Worm (Caenorhabditis elegans) whole organism, dauer: Measurements from ENCODE around the gene mrp-2.

Experiments used
- unc-62 ChIP-seq: sonication (generic microtip); optimal IDR thresholded peaks from 2 replicates; lab custom pipeline; 2017; ENCODE audit warnings: missing biosample characterization, missing genetic modification reagents, missing genetic modification characterization

Gene mrp-2

DNA sequence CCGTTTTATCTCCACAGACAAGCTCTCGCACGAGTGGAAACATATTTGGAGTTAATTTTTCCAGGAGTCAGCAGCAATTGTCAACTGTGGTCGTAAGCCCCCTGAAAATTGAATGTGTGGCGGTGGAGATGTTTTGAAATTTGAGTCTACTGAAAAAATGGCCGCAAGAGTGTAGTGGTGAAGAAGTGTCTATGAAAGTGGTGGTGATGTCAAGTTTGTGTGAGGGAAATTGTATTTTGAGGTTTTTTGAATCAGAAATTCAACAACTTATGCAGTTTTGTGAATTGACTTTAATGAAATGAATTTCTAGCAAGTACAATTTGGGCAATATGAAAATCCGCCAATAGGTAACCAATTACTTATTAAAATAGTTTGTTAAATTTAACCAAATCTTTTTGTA is at the start of gene mrp-2:
mrp-2 (minus strand) TSS at position 101 of the 400 bp plus-strand sequence.
- TF ChIP-seq unc-62 (GFP tag; lab: Kevin White, UChicago) = no peak

DNA sequence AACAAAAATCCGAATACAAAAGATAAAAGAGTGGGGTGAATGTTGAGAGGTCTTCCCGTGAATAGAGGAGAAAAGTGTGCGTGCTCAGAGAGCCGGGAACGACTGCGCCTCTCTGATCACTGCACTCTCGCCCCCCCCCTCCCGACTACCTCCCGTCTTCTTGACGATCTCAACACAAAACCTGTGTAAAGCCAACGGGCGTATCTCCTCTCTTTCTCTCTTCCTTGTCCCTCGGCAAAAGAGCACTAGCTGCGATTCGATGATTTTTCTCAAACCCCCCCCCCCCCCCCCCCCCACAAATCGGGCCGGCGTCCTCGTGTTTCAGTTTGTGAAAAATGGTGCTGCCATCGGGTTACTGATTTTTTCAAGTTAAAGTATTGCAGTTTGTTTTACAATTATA is 49.2 kb upstream of the mrp-2 start:
- no peak for TF ChIP-seq unc-62 (GFP tag; lab: Kevin White, UChicago)

DNA sequence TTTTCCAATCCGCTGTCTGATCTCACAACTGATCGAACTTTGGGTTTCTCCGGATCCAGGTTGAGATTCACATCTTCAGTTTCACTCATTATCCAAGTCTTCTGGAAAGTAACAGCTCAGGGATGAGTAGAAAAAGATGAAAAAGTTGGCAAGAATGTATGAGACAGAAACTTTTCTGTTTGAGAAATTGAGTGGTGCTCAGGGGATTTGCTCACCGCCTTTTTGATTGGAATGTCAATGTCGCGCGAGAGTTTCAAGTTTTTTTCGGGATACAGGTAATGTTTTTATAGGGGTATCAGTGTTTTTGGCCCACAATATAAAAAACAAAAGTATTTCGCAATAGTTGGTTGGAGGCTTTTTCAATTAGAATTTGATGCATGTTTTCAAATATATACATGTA is 48.7 kb upstream of the mrp-2 start, which contains the start of gene unc-96:
unc-96 (minus strand) TSS at position 101 of the 400 bp plus-strand sequence.
- TF ChIP-seq unc-62 (GFP tag; lab: Kevin White, UChicago) = no peak

DNA sequence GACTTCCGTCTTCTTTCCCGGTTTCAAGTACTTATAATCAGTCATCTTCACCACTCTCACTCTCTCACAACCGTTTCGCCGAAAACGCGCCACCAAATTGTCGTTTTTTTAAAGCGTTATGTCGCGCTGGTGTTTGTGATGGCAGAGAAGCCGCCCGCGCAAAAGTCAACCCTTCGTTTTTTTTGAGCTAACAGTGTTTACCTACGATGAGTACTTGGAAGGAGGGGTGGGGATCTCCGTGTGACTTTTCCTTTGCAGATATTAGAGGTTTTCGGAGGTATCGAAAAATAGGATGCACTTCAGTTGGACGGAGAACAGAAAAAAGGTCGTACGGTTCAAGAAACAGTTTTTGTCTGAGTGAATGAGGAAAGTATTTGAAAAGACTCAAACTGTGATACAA is 45.2 kb upstream of the mrp-2 start:
- TF ChIP-seq unc-62 (GFP tag; lab: Kevin White, UChicago) = no peak

DNA sequence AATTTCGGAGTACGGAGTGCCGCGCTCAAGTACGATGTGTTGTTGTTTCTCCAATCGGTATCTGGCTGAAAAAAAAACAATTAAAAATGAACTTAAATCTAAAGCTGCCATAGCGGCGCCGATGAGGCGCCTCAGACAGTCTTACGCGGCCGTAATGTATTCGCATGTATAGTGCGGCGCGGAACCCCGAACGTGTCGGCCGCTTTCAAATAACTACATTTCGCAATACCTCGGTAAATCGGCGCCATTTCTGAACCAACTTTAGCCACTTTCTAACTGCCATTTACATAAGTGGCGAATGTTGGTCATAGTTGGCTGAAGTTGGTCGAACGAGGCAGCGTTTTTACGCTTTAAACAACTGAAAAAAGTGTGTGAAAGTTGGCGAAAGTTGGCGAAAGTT is 40.3 kb upstream of the mrp-2 start:
- no peak for TF ChIP-seq unc-62 (GFP tag; lab: Kevin White, UChicago)

DNA sequence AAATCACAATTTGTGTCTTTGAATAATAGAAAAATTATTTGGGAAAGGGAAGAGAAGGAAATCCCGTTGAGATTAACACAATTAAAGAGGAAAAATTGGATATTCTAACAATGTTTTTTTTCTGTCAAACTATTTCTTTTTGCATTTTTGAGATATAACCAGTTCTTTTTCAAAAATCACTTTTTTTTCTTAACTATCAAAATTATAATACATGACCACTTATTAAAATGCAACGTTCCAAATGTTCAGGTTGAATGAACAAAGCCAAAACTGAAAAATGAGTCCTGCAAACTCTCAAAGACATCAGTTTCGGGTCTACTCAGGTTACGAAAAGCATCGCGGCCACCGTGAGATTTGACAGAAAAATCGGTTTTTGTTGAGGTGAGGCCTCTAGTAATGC is 37.1 kb upstream of the mrp-2 start:
- TF ChIP-seq unc-62 (GFP tag; lab: Kevin White, UChicago) = no peak

DNA sequence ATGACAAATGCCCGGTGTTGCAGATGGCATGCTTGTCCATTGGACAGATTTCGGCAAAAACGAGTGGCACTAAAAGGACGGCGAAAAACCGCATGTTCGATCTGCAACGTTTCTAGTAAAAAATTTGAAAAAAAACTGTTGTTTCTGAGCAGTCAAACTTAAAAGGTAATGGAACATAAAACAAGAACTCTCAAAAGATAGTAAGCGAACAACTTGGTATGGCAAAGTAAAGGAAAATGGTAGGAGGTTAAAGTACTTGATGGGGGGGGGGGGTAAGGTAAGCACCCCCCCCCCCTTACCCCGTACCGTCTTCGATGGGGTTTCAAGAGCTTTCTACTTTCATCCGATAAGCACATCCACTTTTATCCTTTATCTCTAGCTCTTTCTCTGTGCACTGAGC is 35.9 kb upstream of the mrp-2 start, which contains the start of gene F13C5.5:
F13C5.5 (minus strand) TSS at position 101 of the 400 bp plus-strand sequence.
- TF ChIP-seq unc-62 (GFP tag; lab: Kevin White, UChicago) = no peak

DNA sequence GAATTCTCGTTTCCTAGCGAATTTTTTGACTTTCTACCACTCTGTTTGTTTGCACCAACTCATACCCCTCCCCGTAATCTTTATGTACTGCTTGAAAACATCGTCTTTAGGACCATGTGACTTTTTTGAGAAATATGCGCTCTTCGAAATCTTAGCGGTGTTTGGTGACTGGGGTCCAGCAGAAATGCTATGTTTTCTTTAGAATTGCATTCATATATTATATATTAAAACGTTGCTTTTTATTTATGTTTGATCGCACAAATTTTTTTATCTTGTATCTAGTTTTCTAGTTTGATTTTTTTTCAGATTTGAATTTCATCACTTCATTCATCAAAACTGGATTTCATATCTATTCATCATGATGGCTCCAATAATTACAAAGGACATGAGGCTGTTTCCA is 29.4 kb upstream of the mrp-2 start, which contains the start of gene F13C5.1:
F13C5.1 (plus strand) TSS at position 301 of the 400 bp plus-strand sequence.
- TF ChIP-seq unc-62 (GFP tag; lab: Kevin White, UChicago) = no peak

DNA sequence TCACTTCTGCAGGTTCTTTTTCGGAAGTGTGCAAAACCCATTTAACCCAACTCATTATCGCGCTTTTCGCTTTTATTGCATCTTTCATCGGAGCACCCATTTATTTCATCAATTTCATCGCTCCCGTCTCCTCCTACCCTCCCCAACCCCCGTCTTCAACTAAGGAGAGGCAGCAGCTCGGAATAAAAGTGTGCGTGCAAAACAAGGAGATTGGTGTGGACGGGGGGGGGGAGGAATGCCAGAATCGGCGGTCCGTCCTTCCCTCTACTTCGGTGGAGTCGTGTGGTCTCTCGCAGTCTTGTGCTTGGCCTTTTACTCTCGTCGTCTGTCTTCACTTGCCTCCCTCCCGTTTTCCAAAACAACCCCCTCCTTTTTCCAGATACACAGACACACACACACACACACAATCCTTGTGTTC is 28.8 kb upstream of the mrp-2 start:
- no peak for TF ChIP-seq unc-62 (GFP tag; lab: Kevin White, UChicago)

DNA sequence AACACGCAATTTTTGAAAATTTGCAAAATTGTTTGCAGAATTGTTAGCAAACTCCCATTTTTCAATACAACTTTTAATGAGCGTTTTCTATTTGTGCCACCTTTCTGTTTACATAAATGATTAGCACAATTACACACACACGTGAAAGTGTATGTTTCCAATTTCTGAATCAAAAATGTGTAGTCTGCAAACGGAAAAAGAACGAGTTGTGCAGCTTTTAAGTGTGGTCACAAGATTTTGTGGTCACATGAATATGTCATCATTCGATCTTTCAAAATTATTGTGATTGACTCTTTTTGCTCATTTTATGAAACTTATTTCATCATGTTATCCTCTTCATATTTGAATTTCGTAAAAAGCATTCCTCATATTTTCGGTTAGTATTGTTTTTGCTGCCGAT is 28.2 kb upstream of the mrp-2 start:
- no peak for TF ChIP-seq unc-62 (GFP tag; lab: Kevin White, UChicago)

DNA sequence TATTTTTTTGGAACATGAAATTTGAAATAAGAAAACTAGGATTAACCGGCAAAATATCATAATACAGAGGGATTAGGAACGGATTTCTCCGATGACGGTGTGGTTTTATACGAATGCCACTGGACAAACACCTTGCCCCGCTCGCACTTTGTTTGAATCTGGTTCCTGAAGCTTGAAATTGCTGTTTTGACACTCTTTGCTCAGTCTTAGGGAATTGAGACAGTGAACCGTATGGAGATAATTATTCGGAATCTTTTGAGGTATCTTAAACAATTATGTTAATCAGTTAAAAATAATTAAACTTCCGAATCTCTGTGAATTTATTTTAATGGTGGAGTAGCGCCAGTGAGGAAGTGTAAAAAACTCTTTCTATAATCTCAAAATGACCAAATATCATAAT is 27.0 kb upstream of the mrp-2 start, which contains the start of gene F13C5.3:
F13C5.3 (minus strand) TSS at position 101 of the 400 bp plus-strand sequence.
- TF ChIP-seq unc-62 (GFP tag; lab: Kevin White, UChicago) = no peak

DNA sequence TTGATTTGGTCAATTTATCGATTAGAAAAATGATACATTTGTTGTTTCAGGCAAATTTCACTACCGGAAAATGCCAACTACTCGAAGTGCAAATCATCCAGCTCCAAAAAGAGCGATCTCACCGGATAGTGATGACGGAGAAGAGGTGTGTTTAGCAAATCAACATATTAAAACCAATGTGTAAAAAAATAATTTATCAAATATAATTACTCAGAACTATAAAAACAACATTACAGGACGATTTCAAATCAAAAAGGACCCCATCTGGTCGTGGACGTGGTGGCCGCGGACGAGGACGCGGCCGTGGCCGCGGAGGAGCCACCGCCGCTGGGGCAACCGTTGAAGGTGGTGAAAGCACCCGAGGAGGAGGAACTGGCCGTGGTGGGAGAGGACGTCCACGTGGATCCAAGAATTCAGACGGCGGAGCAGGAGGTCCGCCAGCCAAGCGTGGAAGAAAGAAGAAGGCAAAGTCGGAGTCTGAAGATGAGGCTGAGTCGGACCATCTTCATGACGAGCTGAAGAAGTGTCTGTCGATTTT is 21.5 kb upstream of the mrp-2 start, which contains the start of gene F13C5.2:
F13C5.2 (plus strand) TSS at position 51 of the 538 bp plus-strand sequence.
- TF ChIP-seq unc-62 (GFP tag; lab: Kevin White, UChicago) = no peak

DNA sequence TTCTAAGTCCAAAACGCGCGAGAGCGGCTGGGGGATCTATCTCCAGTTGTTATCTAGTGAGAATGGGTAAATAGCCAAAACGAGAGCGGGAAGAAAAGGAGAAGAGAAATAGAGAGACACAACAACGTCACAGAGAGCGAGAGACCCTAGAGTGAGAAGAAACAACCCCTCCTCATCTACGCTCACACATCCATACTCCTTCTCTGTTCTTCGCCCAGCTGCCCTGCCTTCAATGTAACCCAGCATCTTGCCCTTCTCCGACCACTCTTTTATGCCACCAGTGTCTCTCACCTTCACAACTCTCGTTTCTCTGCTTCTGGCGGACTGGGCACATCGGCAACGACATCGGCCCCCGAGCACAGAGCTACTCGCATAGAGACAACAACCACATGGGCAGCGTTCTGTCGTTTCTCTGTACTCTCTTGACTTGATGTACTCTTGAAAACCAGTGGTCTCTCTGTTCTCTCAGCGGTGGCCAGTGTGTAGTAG is 20.8 kb upstream of the mrp-2 start:
- TF ChIP-seq unc-62 (GFP tag; lab: Kevin White, UChicago) = no peak

DNA sequence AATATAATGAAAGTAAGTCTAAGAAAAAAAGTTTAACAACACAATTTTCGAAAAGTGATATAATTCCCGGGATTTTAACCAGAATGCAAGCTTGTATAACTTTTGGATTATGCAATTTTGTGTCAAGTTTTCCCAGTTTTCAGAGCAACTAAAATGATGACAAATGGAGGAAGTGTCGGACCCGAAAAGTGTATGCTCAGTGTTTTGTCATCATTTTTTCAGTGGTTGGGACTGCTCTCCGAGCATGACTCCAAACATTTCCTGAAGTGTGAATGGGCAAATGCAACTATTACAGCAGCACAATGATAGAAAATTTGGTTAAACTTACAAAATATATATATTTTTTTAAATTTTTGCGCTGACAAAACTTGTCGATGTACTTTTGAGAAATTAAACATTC is 18.6 kb upstream of the mrp-2 start:
- no peak for TF ChIP-seq unc-62 (GFP tag; lab: Kevin White, UChicago)

DNA sequence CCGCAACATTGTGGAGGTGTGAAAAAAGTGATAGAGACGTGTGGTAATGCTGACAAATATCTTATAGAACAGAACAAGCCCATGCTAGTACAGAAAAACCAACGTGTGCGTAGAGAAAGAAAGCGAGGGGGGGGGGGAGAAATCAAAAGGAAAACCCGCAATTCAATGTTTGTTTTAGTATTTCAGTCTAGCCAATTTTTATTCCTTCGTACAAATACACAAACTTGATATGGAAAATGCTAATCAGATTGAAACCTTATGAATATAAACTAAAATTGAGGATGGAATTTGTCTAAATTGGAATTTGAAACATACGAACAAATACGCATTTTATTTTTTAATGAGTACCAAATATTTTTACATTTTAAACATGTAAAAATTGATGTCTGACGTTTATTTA is 15.3 kb upstream of the mrp-2 start, which contains the start of gene mrp-1:
mrp-1 (minus strand) TSS at position 101 of the 400 bp plus-strand sequence.
- TF ChIP-seq unc-62 (GFP tag; lab: Kevin White, UChicago) = no peak

DNA sequence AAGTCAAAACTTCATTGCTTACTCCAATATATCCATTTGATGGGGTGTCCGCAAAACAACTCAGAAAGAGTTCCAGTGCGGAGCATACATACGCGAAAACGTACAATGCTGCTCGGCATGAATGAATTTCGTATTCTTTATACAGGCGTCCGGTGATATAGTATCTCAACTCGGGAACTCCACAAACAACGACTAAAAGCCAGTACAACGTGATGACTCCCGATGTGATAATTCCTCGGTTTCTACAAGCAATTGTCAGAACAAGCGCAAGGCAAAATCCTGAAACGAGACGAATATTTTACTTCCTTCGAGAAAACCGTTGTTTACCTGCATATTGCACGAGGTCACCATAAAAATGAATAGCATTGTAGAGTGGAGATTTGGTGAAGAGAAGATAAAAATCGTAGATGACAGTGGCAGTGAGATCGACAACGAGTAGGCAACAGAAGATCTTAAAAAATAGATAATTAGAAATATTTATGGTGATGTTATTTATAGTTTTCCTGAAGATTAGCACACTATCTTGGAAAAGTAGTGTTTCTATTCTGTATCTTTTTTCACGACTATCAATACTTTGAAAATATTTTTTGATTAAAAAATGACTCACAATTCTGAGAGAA is 13.2 kb upstream of the mrp-2 start:
- no peak for TF ChIP-seq unc-62 (GFP tag; lab: Kevin White, UChicago)

DNA sequence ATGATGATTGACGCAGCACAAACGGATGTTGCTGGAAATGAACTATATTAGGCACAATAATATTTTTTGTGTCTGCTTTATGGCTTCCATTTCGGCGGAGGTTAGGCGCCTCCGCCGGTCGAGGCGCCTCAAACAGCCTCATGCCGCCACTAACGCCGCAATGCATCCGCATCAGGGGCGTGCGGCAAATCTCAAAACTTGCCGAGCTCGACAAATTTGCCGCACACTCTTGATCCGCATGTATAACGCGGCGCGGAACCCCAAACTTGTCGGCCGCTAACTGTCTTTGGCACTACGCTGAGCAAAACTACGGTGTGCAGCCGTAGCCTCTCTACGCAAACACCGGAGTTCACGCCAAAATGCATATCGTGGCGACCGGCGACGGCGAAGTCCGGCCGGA is 9.3 kb upstream of the mrp-2 start:
- TF ChIP-seq unc-62 (GFP tag; lab: Kevin White, UChicago) = no peak
